Fruit fly (Drosophila melanogaster) whole organism, embryonic: Measurements from ENCODE around the gene Rab3GAP1.

ENCODE experiments used
- CG10366 ChIP-seq: fragments of 200-800 bp; sonication (Bioruptor generic); IDR thresholded peaks from 2 replicates; pipeline ENCODE4 v1.3.6; 2022; ENCODE audit warnings: missing biosample characterization, missing genetic modification characterization
- CG10431 ChIP-seq: fragments of 200-800 bp; sonication (Bioruptor generic); optimal IDR thresholded peaks from 3 replicates; lab custom pipeline; 2018; ENCODE audit warnings: missing biosample characterization, mild to moderate bottlenecking, missing genetic modification characterization
- CG11247 ChIP-seq: fragments of 200-800 bp; sonication (Bioruptor generic); IDR thresholded peaks from 2 replicates; pipeline ENCODE4 v1.3.6; 2022; ENCODE audit warnings: missing biosample characterization, missing genetic modification characterization
- CG11695 ChIP-seq: fragments of 200-800 bp; sonication (Bioruptor generic); IDR thresholded peaks from 3 replicates; pipeline ENCODE4 v1.3.6; 2022; ENCODE audit warnings: missing biosample characterization, missing genetic modification characterization
- CG13287 ChIP-seq: fragments of 200-800 bp; sonication (Bioruptor generic); IDR thresholded peaks from 2 replicates; pipeline ENCODE4 v1.3.6; 2022; ENCODE audit warnings: missing biosample characterization, missing genetic modification characterization; ENCODE audit not compliant: partially characterized antibody
- CG14667 ChIP-seq: fragments of 200-800 bp; sonication (Bioruptor generic); IDR thresholded peaks from 2 replicates; pipeline ENCODE4 v1.3.6; 2022; ENCODE audit warnings: missing biosample characterization, missing genetic modification characterization
- CG17802 ChIP-seq: fragments of 200-800 bp; sonication (Bioruptor generic); optimal IDR thresholded peaks from 2 replicates; lab custom pipeline; 2018; ENCODE audit warnings: missing biosample characterization, mild to moderate bottlenecking, missing genetic modification characterization, moderate library complexity
- CG18764 ChIP-seq: fragments of 200-800 bp; sonication (Bioruptor generic); optimal IDR thresholded peaks from 3 replicates; lab custom pipeline; 2016; ENCODE audit warnings: missing biosample characterization, missing genetic modification characterization
- CG2120 ChIP-seq: fragments of 200-800 bp; sonication (Bioruptor generic); optimal IDR thresholded peaks from 3 replicates; lab custom pipeline; 2016; ENCODE audit warnings: missing biosample characterization, missing genetic modification characterization
- CG30403 ChIP-seq: fragments of 200-800 bp; sonication (Bioruptor generic); optimal IDR thresholded peaks from 3 replicates; lab custom pipeline; 2016; ENCODE audit warnings: missing biosample characterization, missing genetic modification characterization
- CG31365 ChIP-seq: fragments of 200-800 bp; sonication (Bioruptor generic); optimal IDR thresholded peaks from 2 replicates; lab custom pipeline; 2018; ENCODE audit warnings: missing biosample characterization, mild to moderate bottlenecking, missing genetic modification characterization
- CG3281 ChIP-seq: fragments of 200-800 bp; sonication (Bioruptor generic); optimal IDR thresholded peaks from 3 replicates; lab custom pipeline; 2017; ENCODE audit warnings: missing biosample characterization, mild to moderate bottlenecking, missing genetic modification characterization
- CG4404 ChIP-seq: fragments of 200-800 bp; sonication (Bioruptor generic); IDR thresholded peaks from 2 replicates; pipeline ENCODE4 v1.3.6; 2022; ENCODE audit warnings: missing biosample characterization, missing genetic modification characterization
- CG7556 ChIP-seq: fragments of 200-800 bp; sonication (Bioruptor generic); optimal IDR thresholded peaks from 2 replicates; lab custom pipeline; 2017; ENCODE audit warnings: missing biosample characterization, mild to moderate bottlenecking, missing genetic modification characterization
- CG8359 ChIP-seq: fragments of 200-800 bp; sonication (Bioruptor generic); optimal IDR thresholded peaks from 2 replicates; lab custom pipeline; 2017; ENCODE audit warnings: missing biosample characterization, mild to moderate bottlenecking, missing genetic modification characterization, borderline replicate concordance
- CTCF ChIP-seq: fragments of 200-800 bp; sonication (Bioruptor generic); optimal IDR thresholded peaks from 2 replicates; lab custom pipeline; 2017; ENCODE audit warnings: missing biosample characterization, mild to moderate bottlenecking, missing genetic modification characterization, moderate library complexity
- CkIIα-i1 ChIP-seq: fragments of 200-800 bp; sonication (Bioruptor generic); IDR thresholded peaks from 2 replicates; pipeline ENCODE4 v1.3.6; 2022; ENCODE audit warnings: missing biosample characterization, missing genetic modification characterization
- D ChIP-seq, 2 experiments: fragments of 200-800 bp in 1 of 2; fragments of >200 bp in 1 of 2; sonication (Bioruptor generic) in 1 of 2; optimal IDR thresholded peaks; 2 replicates in 1 of 2; 3 replicates in 1 of 2; lab custom pipeline; 2017; ENCODE audit warnings: mild to moderate bottlenecking in 1 of 2, missing biosample characterization in 1 of 2, missing genetic modification characterization in 1 of 2, missing genetic modification reagents in 1 of 2
- Doc3 ChIP-seq: fragments of 200-800 bp; sonication (Bioruptor generic); IDR thresholded peaks from 3 replicates; pipeline ENCODE4 v1.3.6; 2022; ENCODE audit warnings: missing biosample characterization, missing genetic modification characterization; ENCODE audit not compliant: partially characterized antibody
- HLH3B ChIP-seq: fragments of 200-800 bp; sonication (Bioruptor generic); IDR thresholded peaks from 2 replicates; pipeline ENCODE4 v1.3.6; 2022; ENCODE audit warnings: missing biosample characterization, missing genetic modification characterization
- HLH54F ChIP-seq: fragments of 200-800 bp; sonication (Bioruptor generic); optimal IDR thresholded peaks from 3 replicates; lab custom pipeline; 2016; ENCODE audit warnings: missing biosample characterization, missing genetic modification characterization
- Max ChIP-seq: fragments of 200-800 bp; sonication (Bioruptor generic); optimal IDR thresholded peaks from 2 replicates; lab custom pipeline; 2016; ENCODE audit warnings: missing biosample characterization, mild to moderate bottlenecking, missing genetic modification characterization
- Myb ChIP-seq: fragments of 200-800 bp; sonication (Bioruptor generic); optimal IDR thresholded peaks from 2 replicates; lab custom pipeline; 2016; ENCODE audit warnings: missing biosample characterization, missing genetic modification characterization
- NC2α ChIP-seq: fragments of 200-800 bp; sonication (Bioruptor generic); optimal IDR thresholded peaks from 2 replicates; lab custom pipeline; 2016; ENCODE audit warnings: missing biosample characterization, missing genetic modification characterization
- Nf-YA ChIP-seq: fragments of 200-800 bp; sonication (Bioruptor generic); IDR thresholded peaks from 2 replicates; pipeline ENCODE4 v1.3.6; 2022; ENCODE audit warnings: missing biosample characterization, missing genetic modification characterization
- Nf-YB ChIP-seq: fragments of 200-800 bp; sonication (Bioruptor generic); optimal IDR thresholded peaks from 3 replicates; lab custom pipeline; 2019; ENCODE audit warnings: missing biosample characterization, mild to moderate bottlenecking, missing genetic modification characterization, moderate library complexity
- NfI ChIP-seq: fragments of 200-800 bp; sonication (Bioruptor generic); optimal IDR thresholded peaks from 3 replicates; lab custom pipeline; 2018; ENCODE audit warnings: missing biosample characterization, mild to moderate bottlenecking, missing genetic modification characterization, moderate library complexity
- Oaz ChIP-seq: fragments of 200-800 bp; sonication (Bioruptor generic); IDR thresholded peaks from 2 replicates; pipeline ENCODE4 v1.3.6; 2022; ENCODE audit warnings: missing biosample characterization, missing genetic modification characterization
- Ssrp ChIP-seq: fragments of 200-800 bp; sonication (Bioruptor generic); optimal IDR thresholded peaks from 2 replicates; lab custom pipeline; 2018; ENCODE audit warnings: missing biosample characterization, mild to moderate bottlenecking, missing genetic modification characterization, moderate library complexity
- ash1 ChIP-seq: fragments of 200-800 bp; sonication (Bioruptor generic); optimal IDR thresholded peaks from 2 replicates; lab custom pipeline; 2018; ENCODE audit warnings: missing biosample characterization, mild to moderate bottlenecking, missing genetic modification characterization
- cad ChIP-seq: fragments of >200 bp; optimal IDR thresholded peaks from 2 replicates; lab custom pipeline; 2017; ENCODE audit warnings: missing biosample characterization, missing genetic modification characterization
- cato ChIP-seq: fragments of 200-800 bp; sonication (Bioruptor generic); optimal IDR thresholded peaks from 2 replicates; lab custom pipeline; 2016; ENCODE audit warnings: missing biosample characterization, missing genetic modification characterization, borderline replicate concordance
- chm ChIP-seq: fragments of 200-800 bp; sonication (Bioruptor generic); IDR thresholded peaks from 2 replicates; pipeline ENCODE4 v1.3.6; 2022; ENCODE audit warnings: missing biosample characterization, missing genetic modification characterization
- fd102C ChIP-seq: fragments of 200-800 bp; sonication (Bioruptor generic); optimal IDR thresholded peaks from 2 replicates; lab custom pipeline; 2018; ENCODE audit warnings: missing biosample characterization, mild to moderate bottlenecking, missing genetic modification characterization, moderate library complexity
- fru ChIP-seq: fragments of >200 bp; optimal IDR thresholded peaks from 2 replicates; lab custom pipeline; 2017
- gem ChIP-seq: fragments of 200-800 bp; sonication (Bioruptor generic); optimal IDR thresholded peaks from 2 replicates; lab custom pipeline; 2019; ENCODE audit warnings: missing biosample characterization, mild to moderate bottlenecking, missing genetic modification characterization, moderate library complexity
- grn ChIP-seq: fragments of 200-800 bp; sonication (Bioruptor generic); optimal IDR thresholded peaks from 3 replicates; lab custom pipeline; 2017; ENCODE audit warnings: missing biosample characterization, missing genetic modification characterization
- hkb ChIP-seq, 2 experiments: fragments of 200-800 bp in 1 of 2; fragments of >200 bp in 1 of 2; sonication (Bioruptor generic) in 1 of 2; IDR thresholded peaks in 1 of 2; optimal IDR thresholded peaks in 1 of 2; 2 replicates each; pipeline versions ENCODE4 v1.3.6 to Lab custom; 2017 to 2022; ENCODE audit warnings: missing biosample characterization in 1 of 2, missing genetic modification characterization in 1 of 2
- nom ChIP-seq: fragments of 200-800 bp; sonication (Bioruptor generic); optimal IDR thresholded peaks from 2 replicates; lab custom pipeline; 2017; ENCODE audit warnings: missing biosample characterization, missing genetic modification characterization, mild to moderate bottlenecking, moderate library complexity, missing genetic modification reagents
- odd ChIP-seq: fragments of 200-800 bp; sonication (Bioruptor generic); optimal IDR thresholded peaks from 2 replicates; lab custom pipeline; 2017; ENCODE audit warnings: missing biosample characterization, mild to moderate bottlenecking, missing genetic modification characterization
- pita ChIP-seq: fragments of 200-800 bp; sonication (Bioruptor generic); optimal IDR thresholded peaks from 2 replicates; lab custom pipeline; 2017; ENCODE audit warnings: missing biosample characterization, mild to moderate bottlenecking, missing genetic modification characterization
- pzg ChIP-seq: fragments of 200-800 bp; sonication (Bioruptor generic); optimal IDR thresholded peaks from 3 replicates; lab custom pipeline; 2018; ENCODE audit warnings: missing biosample characterization, mild to moderate bottlenecking, missing genetic modification characterization, moderate library complexity
- rib ChIP-seq: fragments of 200-800 bp; sonication (Bioruptor generic); IDR thresholded peaks from 2 replicates; pipeline ENCODE4 v1.3.6; 2022; ENCODE audit warnings: missing biosample characterization, missing genetic modification characterization
- sd ChIP-seq: fragments of 200-800 bp; sonication (Bioruptor generic); optimal IDR thresholded peaks from 3 replicates; lab custom pipeline; 2018; ENCODE audit warnings: missing biosample characterization, mild to moderate bottlenecking, missing genetic modification characterization, moderate library complexity
- sisA ChIP-seq: fragments of 200-800 bp; sonication (Bioruptor generic); IDR thresholded peaks from 2 replicates; pipeline ENCODE4 v1.3.6; 2022; ENCODE audit warnings: missing biosample characterization, missing genetic modification characterization
- sqz ChIP-seq: fragments of 200-800 bp; sonication (Bioruptor generic); optimal IDR thresholded peaks from 3 replicates; lab custom pipeline; 2018; ENCODE audit warnings: missing biosample characterization, mild to moderate bottlenecking, missing genetic modification characterization
- tin ChIP-seq: fragments of 200-800 bp; sonication (Bioruptor generic); optimal IDR thresholded peaks from 3 replicates; lab custom pipeline; 2016; ENCODE audit warnings: missing biosample characterization, missing genetic modification characterization
- tio ChIP-seq: fragments of 200-800 bp; sonication (Bioruptor generic); optimal IDR thresholded peaks from 2 replicates; lab custom pipeline; 2017; ENCODE audit warnings: missing biosample characterization, missing genetic modification characterization, inconsistent platforms
- tll ChIP-seq, 2 experiments: fragments of 200-800 bp in 1 of 2; fragments of >200 bp in 1 of 2; sonication (Bioruptor generic) in 1 of 2; optimal IDR thresholded peaks; 2 replicates each; lab custom pipeline; 2017 to 2019; ENCODE audit warnings: missing biosample characterization in 2 of 2, missing genetic modification characterization in 2 of 2, mild to moderate bottlenecking in 1 of 2, moderate library complexity in 1 of 2
- usp ChIP-seq: fragments of >200 bp; optimal IDR thresholded peaks from 2 replicates; lab custom pipeline; 2017; ENCODE audit warnings: missing biosample characterization, missing genetic modification characterization
- vvl ChIP-seq: fragments of 200-800 bp; sonication (Bioruptor generic); IDR thresholded peaks from 2 replicates; pipeline ENCODE4 v1.3.6; 2022; ENCODE audit warnings: missing biosample characterization, missing genetic modification characterization

The Rab3GAP1 gene

dm6 chr2L:1620797-1621196 is 9.8 kb upstream of the Rab3GAP1 start (continued):
- TF ChIP-seq CG30403 (GFP tag; lab: Kevin White, UChicago), result peak; percentile 69
- no peak for TF ChIP-seq usp (GFP tag; lab: Kevin White, UChicago)
- peak; percentile 48; the same call in 1 of the 2 replicates for TF ChIP-seq Nf-YA (GFP tag; lab: Robert Waterston, UW)
- TF ChIP-seq CkIIα-i1, result 0 out of 2 replicates have a peak, but pooled peaks have one; percentile 3
- no peak for TF ChIP-seq CG8359
- TF ChIP-seq Ssrp (tag; lab: Kevin White, UChicago), result peak; percentile 59
- TF ChIP-seq CG2120, result peak; percentile 80
- TF ChIP-seq CG13287, result no peak
- TF ChIP-seq CG31365 (tag; lab: Kevin White, UChicago), result no peak
- no peak for TF ChIP-seq ash1
- peak; percentile 61 for TF ChIP-seq CG3281 (GFP tag; lab: Kevin White, UChicago)
- no peak for TF ChIP-seq cad (GFP tag; lab: Kevin White, UChicago)
- peak; percentile 19; the same call in 1 of the 2 replicates for TF ChIP-seq CG4404 (GFP tag; lab: Robert Waterston, UW)
- peak; percentile 72 for TF ChIP-seq CG10366 (GFP tag; lab: Robert Waterston, UW)
- no peak for TF ChIP-seq D (optimal IDR thresholded peaks at IDR 0.05; lab: Kevin White, UChicago)
- peak; percentile 64 for TF ChIP-seq D (GFP tag; optimal IDR thresholded peaks at IDR 0.05; lab: Kevin White, UChicago)
- no peak for TF ChIP-seq Max (GFP tag; lab: Kevin White, UChicago)
- TF ChIP-seq sd, result peak; percentile 20
- TF ChIP-seq grn (GFP tag; lab: Kevin White, UChicago), result no peak
- peak; percentile 14; the same call in 1 of the 2 replicates for TF ChIP-seq CG14667 (GFP tag; lab: Robert Waterston, UW)
- peak; percentile 36 for TF ChIP-seq tio
- peak; percentile 48; the same call in 1 of the 2 replicates for TF ChIP-seq CG11247 (GFP tag; lab: Robert Waterston, UW)
- peak; percentile 80 for TF ChIP-seq gem (tag; lab: Kevin White, UChicago)
- no peak for TF ChIP-seq hkb (optimal IDR thresholded peaks at IDR 0.05; lab: Kevin White, UChicago)
- TF ChIP-seq hkb (GFP tag; IDR thresholded peaks at IDR 0.05; lab: Robert Waterston, UW), result peak; percentile 83
- peak; percentile 60 for TF ChIP-seq NfI
- no peak for TF ChIP-seq chm (GFP tag; lab: Robert Waterston, UW)
- no peak for TF ChIP-seq fd102C
- TF ChIP-seq vvl (GFP tag; lab: Robert Waterston, UW), result peak; percentile 78
- peak; percentile 66; the same call in 2 of the 3 replicates for TF ChIP-seq CG11695 (GFP tag; lab: Robert Waterston, UW)
- TF ChIP-seq NC2α, result no peak
- TF ChIP-seq tll (GFP tag; optimal IDR thresholded peaks at IDR 0.05; lab: Kevin White, UChicago), result no peak
- no peak for TF ChIP-seq CTCF (GFP tag; lab: Kevin White, UChicago)
- TF ChIP-seq fru, result no peak
- TF ChIP-seq odd (GFP tag; lab: Kevin White, UChicago), result peak; percentile 47
- no peak for TF ChIP-seq CG17802 (tag; lab: Kevin White, UChicago)
- TF ChIP-seq CG10431 (GFP tag; lab: Kevin White, UChicago), result no peak
- TF ChIP-seq Doc3, result no peak
- TF ChIP-seq rib, result no peak
- peak; percentile 84 for TF ChIP-seq sisA (GFP tag; lab: Robert Waterston, UW)
- peak; percentile 55 for TF ChIP-seq tin (GFP tag; lab: Kevin White, UChicago)
- TF ChIP-seq pzg, result no peak
- peak; percentile 38 for TF ChIP-seq Nf-YB
- TF ChIP-seq HLH54F (GFP tag; lab: Kevin White, UChicago), result peak; percentile 14
- peak; percentile 40 for TF ChIP-seq Myb (GFP tag; lab: Kevin White, UChicago)
- peak; percentile 1 for TF ChIP-seq cato (GFP tag; lab: Kevin White, UChicago)
- TF ChIP-seq nom (GFP tag; lab: Kevin White, UChicago), result no peak
- TF ChIP-seq Oaz, result peak; percentile 50
- TF ChIP-seq sqz (GFP tag; lab: Kevin White, UChicago), result no peak
- peak; percentile 80 for TF ChIP-seq HLH3B
- TF ChIP-seq CG7556 (GFP tag; lab: Kevin White, UChicago), result peak; percentile 84
- no peak for TF ChIP-seq CG18764 (GFP tag; lab: Kevin White, UChicago)
- TF ChIP-seq pita (GFP tag; lab: Kevin White, UChicago), result no peak
